Worm (Caenorhabditis elegans) whole organism, young adult: ENCODE results near the gene R04B3.3.

Experiments
- Y53G8AR.9 ChIP-seq: fragments of 200-800 bp; sonication (Bioruptor generic); conservative IDR thresholded peaks from 2 replicates; pipeline ENCODE4 v1.3.6; 2022; ENCODE audit warnings: missing genetic modification reagents, missing genetic modification characterization, missing compliant biosample characterization
- ccch-3 ChIP-seq: fragments of 200-800 bp; sonication (Bioruptor generic); optimal IDR thresholded peaks from 2 replicates; lab custom pipeline; 2018; ENCODE audit warnings: mild to moderate bottlenecking, missing genetic modification characterization, missing compliant biosample characterization
- ceh-40 ChIP-seq: fragments of 200-800 bp; sonication (Bioruptor generic); IDR thresholded peaks from 2 replicates; pipeline ENCODE4 v1.3.6; 2022; ENCODE audit warnings: missing genetic modification characterization, missing compliant biosample characterization
- him-1 ChIP-seq: sonication (generic microtip); optimal IDR thresholded peaks from 2 replicates; lab custom pipeline; 2016; ENCODE audit warnings: missing genotype, missing genetic modification reagents, missing genetic modification characterization, missing compliant biosample characterization
- nhr-120 ChIP-seq: fragments of 200-800 bp; sonication (Bioruptor generic); IDR thresholded peaks from 2 replicates; pipeline ENCODE4 v1.3.6; 2022; ENCODE audit warnings: missing genetic modification characterization, missing compliant biosample characterization
- nhr-27 ChIP-seq: fragments of 200-800 bp; sonication (Bioruptor generic); optimal IDR thresholded peaks from 2 replicates; lab custom pipeline; 2018; ENCODE audit warnings: mild to moderate bottlenecking, missing genetic modification characterization, moderate library complexity, missing compliant biosample characterization
- pha-4 ChIP-seq: fragments of 150-350 bp; sonication (generic microtip); optimal IDR thresholded peaks from 2 replicates; lab custom pipeline; 2014; ENCODE audit warnings: missing biosample characterization, missing genetic modification reagents, missing genetic modification characterization
- snpc-1.3 ChIP-seq: sonication (generic microtip); optimal IDR thresholded peaks from 2 replicates; lab custom pipeline; 2017; ENCODE audit warnings: missing genetic modification characterization, mild to moderate bottlenecking, missing compliant biosample characterization, antibody characterized with exemption, moderate library complexity, missing genotype, missing genetic modification reagents; ENCODE audit not compliant: insufficient read depth

- TF ChIP-seq nhr-120 (GFP tag; lab: Robert Waterston, UW) (no peak), nhr-27 (tag; lab: Kevin White, UChicago) (no peak), ceh-40 (GFP tag; lab: Robert Waterston, UW) (no peak), ccch-3 (GFP tag; lab: Kevin White, UChicago) (no peak), snpc-1.3 (no peak), pha-4 (tag; lab: Kevin White, UChicago) (no peak), him-1 (tag; lab: Kevin White, UChicago) (no peak), Y53G8AR.9 (GFP tag; lab: Robert Waterston, UW) (no peak)
These were observed 20.9 kb downstream of the R04B3.3 start for ce11 chrX:2454914-2455313.
